Worm (Caenorhabditis elegans) whole organism, L4 larva: Measurements from ENCODE around the gene arx-5.

Experiments used
- F37D6.2 ChIP-seq: sonication (generic microtip); optimal IDR thresholded peaks from 2 replicates; lab custom pipeline; 2016; ENCODE audit warnings: mild to moderate bottlenecking, missing genetic modification characterization, missing compliant biosample characterization
- lir-3 ChIP-seq: sonication (generic microtip); optimal IDR thresholded peaks from 2 replicates; lab custom pipeline; 2016; ENCODE audit warnings: mild to moderate bottlenecking, missing genetic modification characterization, missing compliant biosample characterization
- lsy-2 ChIP-seq, 2 experiments: fragments of 150-350 bp in 1 of 2; sonication (generic microtip) in 1 of 2; optimal IDR thresholded peaks; 2 replicates each; lab custom pipeline; 2014 to 2017; ENCODE audit warnings: missing biosample characterization in 2 of 2, missing genetic modification characterization in 2 of 2
- unc-130 ChIP-seq: sonication (generic microtip); optimal IDR thresholded peaks from 2 replicates; lab custom pipeline; 2016; ENCODE audit warnings: missing genetic modification reagents, missing genetic modification characterization, missing compliant biosample characterization

DNA sequence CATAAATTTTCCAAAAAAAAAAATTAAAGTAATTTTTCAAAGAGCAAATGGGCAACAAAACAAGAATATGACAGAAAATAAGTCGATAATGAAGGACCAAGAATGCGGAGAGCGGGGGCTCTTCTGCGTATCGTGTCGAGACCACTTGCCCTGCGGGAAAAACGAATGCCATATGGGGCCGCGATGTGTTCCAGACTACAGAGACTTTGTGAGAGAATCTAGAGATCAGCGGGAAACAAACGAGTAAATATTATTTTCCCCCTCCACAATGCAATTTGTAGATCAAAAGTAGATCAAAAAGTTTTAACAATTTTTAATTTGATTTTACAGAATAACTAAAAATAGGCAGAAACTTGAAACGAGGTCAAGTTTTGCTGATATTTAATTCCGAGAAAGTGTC is 22.3 kb upstream of the arx-5 start:
- TF ChIP-seq F37D6.2 (no peak), unc-130 (GFP tag; lab: Kevin White, UChicago) (no peak), lsy-2 (tag; optimal IDR thresholded peaks at IDR 0.05; lab: Kevin White, UChicago) (no peak), lir-3 (tag; lab: Kevin White, UChicago) (no peak)
